Fruit fly (Drosophila melanogaster): ENCODE results near the gene Sap-r.
A peak's percentile ranks its signal among the peaks of the same experiment; 100 is the strongest.

Gene Sap-r

DNA sequence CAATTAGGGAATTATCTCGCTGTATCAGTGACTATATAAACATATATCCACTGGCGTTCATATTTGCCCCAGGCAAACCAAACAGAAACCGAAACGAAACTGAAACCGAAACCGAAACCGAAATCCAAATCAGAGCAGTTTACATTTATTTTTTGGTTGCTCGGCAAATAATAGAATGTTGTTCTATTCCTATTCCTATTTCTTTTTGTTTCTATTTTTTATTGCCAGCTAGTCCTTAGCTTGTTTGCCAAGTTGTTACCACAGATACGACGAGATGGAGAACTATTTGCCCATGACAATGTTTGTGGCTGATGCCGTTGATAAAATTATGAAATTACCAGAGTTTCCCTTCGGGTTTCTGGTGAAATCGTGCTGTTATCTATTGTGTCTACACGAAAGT is 30.0 kb upstream of the Sap-r start (continued):
- TF ChIP-seq D19B (GFP tag; optimal IDR thresholded peaks at IDR 0.05): no peak

DNA sequence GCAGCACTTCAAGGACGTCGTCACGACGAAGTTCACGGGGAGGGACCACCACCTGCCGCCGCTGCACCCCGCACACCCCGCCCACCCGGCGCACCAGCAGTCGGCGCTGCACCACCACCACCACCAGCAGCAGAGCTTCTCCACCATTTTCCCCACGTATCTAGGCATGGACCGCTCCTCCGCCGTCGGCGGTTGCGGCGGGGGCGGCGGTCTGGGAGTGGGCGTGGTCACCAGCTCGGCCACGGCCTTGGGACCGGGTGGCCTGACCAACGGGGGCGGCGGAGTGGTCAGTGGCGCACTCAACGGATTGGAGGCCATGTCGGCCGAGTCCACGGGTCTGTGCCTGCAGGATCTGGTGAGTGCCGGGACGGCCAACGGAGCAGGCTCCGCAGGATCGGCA is 27.2 kb upstream of the Sap-r start:
- 0 out of 3 replicates have a peak, but pooled peaks have one; percentile 22 for TF ChIP-seq CG3726 (GFP tag; IDR thresholded peaks at IDR 0.05)
- 0 out of 2 replicates have a peak, but pooled peaks have one; percentile 4 for TF ChIP-seq CG3847 (GFP tag; IDR thresholded peaks at IDR 0.05)
- no peak for TF ChIP-seq CG2199 (GFP tag; IDR thresholded peaks at IDR 0.05)
- peak; percentile 55 for TF ChIP-seq Hr39 (optimal IDR thresholded peaks at IDR 0.05)
- TF ChIP-seq unpg (GFP tag; optimal IDR thresholded peaks at IDR 0.05): no peak
- 0 out of 2 replicates have a peak, but pooled peaks have one; percentile 10 for TF ChIP-seq CG4404 (GFP tag; IDR thresholded peaks at IDR 0.05)

DNA sequence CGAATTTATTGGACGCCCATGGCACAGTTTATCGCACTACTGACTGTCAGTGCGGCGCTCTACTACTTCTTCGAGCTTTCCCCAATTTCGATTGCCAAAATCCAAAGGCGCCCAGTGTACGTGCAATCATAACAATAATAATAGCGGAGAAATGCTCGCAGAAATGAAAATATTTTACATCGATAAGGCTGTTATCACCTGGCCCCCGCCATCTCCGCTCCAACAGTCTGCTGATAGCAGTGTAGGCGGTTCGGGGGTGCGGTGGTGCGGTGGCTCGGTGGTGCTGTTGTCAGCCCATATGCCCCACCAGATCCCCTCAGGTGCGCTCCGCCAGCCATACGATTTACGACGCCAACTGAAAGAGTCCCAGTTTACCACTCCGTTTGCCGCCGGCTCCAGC is 26.4 kb upstream of the Sap-r start:
- peak; percentile 36 for TF ChIP-seq CG10543 (GFP tag; optimal IDR thresholded peaks at IDR 0.05)
- no peak for TF ChIP-seq tup (GFP tag; optimal IDR thresholded peaks at IDR 0.05)
- peak; percentile 28 for TF ChIP-seq lab (GFP tag; optimal IDR thresholded peaks at IDR 0.05)
- TF ChIP-seq CG2678 (tag; optimal IDR thresholded peaks at IDR 0.05): peak; percentile 25
- peak; percentile 12; the same call in 1 of the 3 replicates for TF ChIP-seq Aef1 (GFP tag; IDR thresholded peaks at IDR 0.05)
- peak; percentile 26 for TF ChIP-seq CG3281 (GFP tag; optimal IDR thresholded peaks at IDR 0.05)
- TF ChIP-seq sens (GFP tag): peak; percentile 65
- no peak for TF ChIP-seq dysf (GFP tag; IDR thresholded peaks at IDR 0.05)
- peak; percentile 69 for TF ChIP-seq sug (tag; optimal IDR thresholded peaks at IDR 0.05)
- TF ChIP-seq rib (GFP tag; IDR thresholded peaks at IDR 0.05): 0 out of 2 replicates have a peak, but pooled peaks have one; percentile 20
- TF ChIP-seq CG12769 (tag; optimal IDR thresholded peaks at IDR 0.05): peak; percentile 39
- TF ChIP-seq en (GFP tag; optimal IDR thresholded peaks at IDR 0.05): no peak
- TF ChIP-seq ci (GFP tag; IDR thresholded peaks at IDR 0.05): 0 out of 3 replicates have a peak, but pooled peaks have one; percentile 23
- no peak for TF ChIP-seq CG17912 (GFP tag; optimal IDR thresholded peaks at IDR 0.05)
- TF ChIP-seq CG12071 (GFP tag; optimal IDR thresholded peaks at IDR 0.05): peak; percentile 2
- TF ChIP-seq dimm (GFP tag; IDR thresholded peaks at IDR 0.05): no peak
- peak; percentile 98 for TF ChIP-seq crol (GFP tag; IDR thresholded peaks at IDR 0.05)
- no peak for TF ChIP-seq Dek (tag; optimal IDR thresholded peaks at IDR 0.05)
- TF ChIP-seq ham (GFP tag; IDR thresholded peaks at IDR 0.05): no peak
- TF ChIP-seq CG15601 (tag; optimal IDR thresholded peaks at IDR 0.05): no peak
- TF ChIP-seq ftz-f1 (GFP tag; optimal IDR thresholded peaks at IDR 0.05): no peak
- peak; percentile 14 for TF ChIP-seq CG2875 (GFP tag; optimal IDR thresholded peaks at IDR 0.05)
- no peak for TF ChIP-seq CG8290 (GFP tag; optimal IDR thresholded peaks at IDR 0.05)
- TF ChIP-seq CG8290 (tag; optimal IDR thresholded peaks at IDR 0.05): peak in 1 of 2 experiments; percentile 27
- no peak for TF ChIP-seq CG6689 (GFP tag; IDR thresholded peaks at IDR 0.05)
- no peak for TF ChIP-seq HHEX (GFP tag; optimal IDR thresholded peaks at IDR 0.05)
- TF ChIP-seq Dad (GFP tag; optimal IDR thresholded peaks at IDR 0.05): no peak
- peak; percentile 28 for TF ChIP-seq Med (GFP tag)
- peak; percentile 12 for TF ChIP-seq PHDP (tag; optimal IDR thresholded peaks at IDR 0.05)
- peak; percentile 98 for TF ChIP-seq GATAe (GFP tag; conservative IDR thresholded peaks at IDR 0.05)
- no peak for TF ChIP-seq gce (GFP tag; IDR thresholded peaks at IDR 0.05)
- 0 out of 2 replicates have a peak, but pooled peaks have one; percentile 6 for TF ChIP-seq NFAT (GFP tag; IDR thresholded peaks at IDR 0.05)
- no peak for TF ChIP-seq MBD-R2 (GFP tag; IDR thresholded peaks at IDR 0.05)
- peak; percentile 23 for TF ChIP-seq sd (tag; optimal IDR thresholded peaks at IDR 0.05)
- no peak for TF ChIP-seq CG31365 (tag; optimal IDR thresholded peaks at IDR 0.05)
- TF ChIP-seq Jarid2 (GFP tag; optimal IDR thresholded peaks at IDR 0.05): peak; percentile 17
- no peak for TF ChIP-seq zen2 (GFP tag; IDR thresholded peaks at IDR 0.05; ENCODE audit: partially characterized antibody)
